Worm (Caenorhabditis elegans) whole organism, late embryonic: ENCODE data around the gene dct-6.

Experiments used
- C38D4.7 ChIP-seq: fragments of 200-800 bp; sonication (Bioruptor generic); optimal IDR thresholded peaks from 2 replicates; lab custom pipeline; 2018; ENCODE audit warnings: mild to moderate bottlenecking, missing genetic modification characterization, moderate library complexity, missing compliant biosample characterization
- K02D7.2 ChIP-seq: sonication (generic microtip); optimal IDR thresholded peaks from 2 replicates; lab custom pipeline; 2017; ENCODE audit warnings: mild to moderate bottlenecking, missing genetic modification characterization, missing compliant biosample characterization
- T23F11.4 ChIP-seq: fragments of 200-800 bp; sonication (Bioruptor generic); optimal IDR thresholded peaks from 2 replicates; lab custom pipeline; 2018; ENCODE audit warnings: mild to moderate bottlenecking, missing genetic modification characterization, missing compliant biosample characterization
- ama-1 ChIP-seq: fragments of 150-350 bp; optimal IDR thresholded peaks from 2 replicates; lab custom pipeline; 2014
- fkh-10 ChIP-seq: fragments of 150-350 bp; optimal IDR thresholded peaks from 2 replicates; lab custom pipeline; 2014; ENCODE audit warnings: missing biosample characterization, missing genetic modification reagents, missing genetic modification characterization
- nfya-1 ChIP-seq: sonication (generic microtip); optimal IDR thresholded peaks from 2 replicates; lab custom pipeline; 2017; ENCODE audit warnings: missing genetic modification characterization, mild to moderate bottlenecking, missing compliant biosample characterization, antibody characterized with exemption, moderate library complexity
- pax-1 ChIP-seq: fragments of 150-350 bp; optimal IDR thresholded peaks from 2 replicates; lab custom pipeline; 2014; ENCODE audit warnings: missing biosample characterization, missing genetic modification characterization
- pha-4 ChIP-seq: fragments of 150-350 bp; optimal IDR thresholded peaks from 2 replicates; lab custom pipeline; 2018; ENCODE audit warnings: missing biosample characterization, missing genetic modification reagents, missing genetic modification characterization
- syd-9 ChIP-seq: sonication (generic microtip); optimal IDR thresholded peaks from 2 replicates; lab custom pipeline; 2016; ENCODE audit warnings: mild to moderate bottlenecking, missing genetic modification characterization, moderate library complexity, missing compliant biosample characterization
- ttx-3 ChIP-seq: sonication (generic microtip); optimal IDR thresholded peaks from 2 replicates; lab custom pipeline; 2016; ENCODE audit warnings: missing genetic modification reagents, missing genetic modification characterization, missing compliant biosample characterization
- unc-55 ChIP-seq: sonication (generic microtip); optimal IDR thresholded peaks from 2 replicates; lab custom pipeline; 2017; ENCODE audit warnings: missing biosample characterization, missing genetic modification reagents, missing genetic modification characterization
- ztf-16 ChIP-seq: sonication (generic microtip); optimal IDR thresholded peaks from 2 replicates; lab custom pipeline; 2017; ENCODE audit warnings: missing genetic modification characterization, missing compliant biosample characterization

DNA sequence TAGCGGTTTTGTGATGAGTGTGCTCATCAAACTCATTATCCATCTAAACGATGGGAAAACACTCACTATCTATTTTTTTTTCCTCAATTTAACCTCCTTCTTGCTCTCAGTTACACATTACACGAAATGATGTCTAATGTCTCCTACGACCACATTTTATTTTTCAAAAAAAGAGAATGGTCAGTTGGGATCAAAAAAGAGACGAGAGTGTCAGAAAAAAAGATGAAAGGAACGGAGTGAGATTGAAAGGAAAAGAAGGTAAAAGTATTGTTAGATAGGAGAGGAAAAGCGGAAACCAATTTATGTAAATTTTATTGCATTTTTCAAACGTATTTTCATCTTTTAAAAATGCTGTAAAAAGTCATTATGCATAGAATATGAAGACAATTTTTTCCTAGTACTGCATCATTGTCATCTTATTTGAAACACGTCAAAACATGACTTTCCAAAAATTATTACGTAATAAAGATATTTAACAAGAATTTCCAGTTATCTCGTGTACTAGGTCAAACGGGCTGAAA, 32.0 kb upstream of the dct-6 start:
- TF ChIP-seq ama-1, result no peak
- no peak for TF ChIP-seq ttx-3 (tag; lab: Kevin White, UChicago)
- no peak for TF ChIP-seq syd-9 (tag; lab: Kevin White, UChicago)
- no peak for TF ChIP-seq fkh-10 (GFP tag; lab: Kevin White, UChicago)
- no peak for TF ChIP-seq pha-4
- no peak for TF ChIP-seq ztf-16 (tag; lab: Kevin White, UChicago)
- TF ChIP-seq nfya-1 (tag; lab: Kevin White, UChicago), result no peak
- TF ChIP-seq K02D7.2 (tag; lab: Kevin White, UChicago), result no peak
- TF ChIP-seq unc-55 (GFP tag; lab: Kevin White, UChicago), result no peak
- no peak for TF ChIP-seq T23F11.4 (GFP tag; lab: Kevin White, UChicago)
- TF ChIP-seq C38D4.7, result no peak
- TF ChIP-seq pax-1, result no peak
